Worm (Caenorhabditis elegans) whole organism, late embryonic: ENCODE results near the gene cpg-7.

Experiments
- C08G9.2 ChIP-seq: sonication (generic microtip); optimal IDR thresholded peaks from 2 replicates; lab custom pipeline; 2016; ENCODE audit warnings: mild to moderate bottlenecking, missing genetic modification characterization, moderate library complexity, missing compliant biosample characterization
- C38D4.7 ChIP-seq: fragments of 200-800 bp; sonication (Bioruptor generic); optimal IDR thresholded peaks from 2 replicates; lab custom pipeline; 2018; ENCODE audit warnings: mild to moderate bottlenecking, missing genetic modification characterization, moderate library complexity, missing compliant biosample characterization
- K02D7.2 ChIP-seq: sonication (generic microtip); optimal IDR thresholded peaks from 2 replicates; lab custom pipeline; 2017; ENCODE audit warnings: mild to moderate bottlenecking, missing genetic modification characterization, missing compliant biosample characterization
- K09A11.1 ChIP-seq: sonication (generic microtip); optimal IDR thresholded peaks from 2 replicates; lab custom pipeline; 2017; ENCODE audit warnings: antibody characterized with exemption, mild to moderate bottlenecking, missing genetic modification characterization, missing compliant biosample characterization; ENCODE audit not compliant: insufficient read depth
- T23F11.4 ChIP-seq: fragments of 200-800 bp; sonication (Bioruptor generic); optimal IDR thresholded peaks from 2 replicates; lab custom pipeline; 2018; ENCODE audit warnings: mild to moderate bottlenecking, missing genetic modification characterization, missing compliant biosample characterization
- Y22D7AL.16 ChIP-seq: sonication (generic microtip); optimal IDR thresholded peaks from 2 replicates; lab custom pipeline; 2016; ENCODE audit warnings: missing genetic modification characterization, missing compliant biosample characterization
- ama-1 ChIP-seq: fragments of 150-350 bp; optimal IDR thresholded peaks from 2 replicates; lab custom pipeline; 2014
- ceh-14 ChIP-seq: sonication (generic microtip); optimal IDR thresholded peaks from 2 replicates; lab custom pipeline; 2016; ENCODE audit warnings: missing genotype, missing genetic modification characterization, missing compliant biosample characterization
- ceh-18 ChIP-seq: sonication (generic microtip); optimal IDR thresholded peaks from 2 replicates; lab custom pipeline; 2016; ENCODE audit warnings: missing genetic modification characterization, missing compliant biosample characterization
- ceh-22 ChIP-seq: sonication (generic microtip); optimal IDR thresholded peaks from 2 replicates; lab custom pipeline; 2017; ENCODE audit warnings: missing biosample characterization, missing genetic modification characterization
- ceh-30 ChIP-seq: fragments of 150-350 bp; optimal IDR thresholded peaks from 2 replicates; lab custom pipeline; 2014; ENCODE audit warnings: missing biosample characterization, missing genetic modification characterization
- ceh-34 ChIP-seq: sonication (generic microtip); optimal IDR thresholded peaks from 2 replicates; lab custom pipeline; 2016; ENCODE audit warnings: mild to moderate bottlenecking, missing genetic modification characterization, missing compliant biosample characterization
- ceh-45 ChIP-seq: fragments of 200-800 bp; sonication (Bioruptor generic); IDR thresholded peaks from 2 replicates; pipeline ENCODE4 v1.3.6; 2022; ENCODE audit warnings: missing genetic modification reagents, missing genetic modification characterization, missing compliant biosample characterization
- ceh-48 ChIP-seq: sonication (generic microtip); optimal IDR thresholded peaks from 2 replicates; lab custom pipeline; 2016; ENCODE audit warnings: missing genetic modification characterization, inconsistent platforms, missing compliant biosample characterization
- ceh-6 ChIP-seq: fragments of 200-800 bp; sonication (Bioruptor generic); optimal IDR thresholded peaks from 2 replicates; lab custom pipeline; 2018; ENCODE audit warnings: mild to moderate bottlenecking, missing genetic modification characterization, missing compliant biosample characterization
- ceh-9 ChIP-seq: sonication (generic microtip); optimal IDR thresholded peaks from 2 replicates; lab custom pipeline; 2016; ENCODE audit warnings: mild to moderate bottlenecking, missing genetic modification characterization, inconsistent platforms, missing compliant biosample characterization
- dmd-4 ChIP-seq: sonication (generic microtip); optimal IDR thresholded peaks from 2 replicates; lab custom pipeline; 2016; ENCODE audit warnings: borderline replicate concordance, missing genetic modification characterization, missing compliant biosample characterization
- dve-1 ChIP-seq: sonication (generic microtip); optimal IDR thresholded peaks from 2 replicates; lab custom pipeline; 2017; ENCODE audit warnings: antibody characterized with exemption, mild to moderate bottlenecking, missing genetic modification characterization, missing compliant biosample characterization
- elt-4 ChIP-seq: sonication (generic microtip); optimal IDR thresholded peaks from 2 replicates; lab custom pipeline; 2016; ENCODE audit warnings: missing genetic modification characterization, missing compliant biosample characterization
- ets-4 ChIP-seq: sonication (generic microtip); optimal IDR thresholded peaks from 2 replicates; lab custom pipeline; 2016; ENCODE audit warnings: missing genetic modification characterization, missing compliant biosample characterization
- eyg-1 ChIP-seq: sonication (generic microtip); optimal IDR thresholded peaks from 2 replicates; lab custom pipeline; 2016; ENCODE audit warnings: missing genotype, missing genetic modification characterization, missing compliant biosample characterization
- fax-1 ChIP-seq: sonication (generic microtip); optimal IDR thresholded peaks from 2 replicates; lab custom pipeline; 2016; ENCODE audit warnings: missing genotype, missing genetic modification characterization, missing compliant biosample characterization
- fkh-10 ChIP-seq: fragments of 150-350 bp; optimal IDR thresholded peaks from 2 replicates; lab custom pipeline; 2014; ENCODE audit warnings: missing biosample characterization, missing genetic modification reagents, missing genetic modification characterization
- fkh-6 ChIP-seq: sonication (generic microtip); optimal IDR thresholded peaks from 2 replicates; lab custom pipeline; 2016; ENCODE audit warnings: missing genetic modification characterization, missing compliant biosample characterization
- gmeb-2 ChIP-seq: sonication (generic microtip); optimal IDR thresholded peaks from 2 replicates; lab custom pipeline; 2016; ENCODE audit warnings: missing genetic modification characterization, inconsistent platforms, missing compliant biosample characterization
- hlh-15 ChIP-seq: sonication (generic microtip); optimal IDR thresholded peaks from 2 replicates; lab custom pipeline; 2016; ENCODE audit warnings: missing genetic modification characterization, missing compliant biosample characterization
- hlh-30 ChIP-seq: sonication (generic microtip); optimal IDR thresholded peaks from 2 replicates; lab custom pipeline; 2017; ENCODE audit warnings: antibody characterized with exemption, missing genetic modification characterization, missing compliant biosample characterization; ENCODE audit not compliant: insufficient read depth
- hlh-6 ChIP-seq: sonication (generic microtip); optimal IDR thresholded peaks from 2 replicates; lab custom pipeline; 2016; ENCODE audit warnings: missing genotype, missing genetic modification characterization, missing compliant biosample characterization
- hlh-8 ChIP-seq: sonication (generic microtip); optimal IDR thresholded peaks from 2 replicates; lab custom pipeline; 2016; ENCODE audit warnings: missing genotype, missing genetic modification characterization, missing compliant biosample characterization
- lim-6 ChIP-seq: sonication (generic microtip); optimal IDR thresholded peaks from 2 replicates; lab custom pipeline; 2016; ENCODE audit warnings: missing genetic modification characterization, missing compliant biosample characterization
- mec-3 ChIP-seq: sonication (generic microtip); optimal IDR thresholded peaks from 2 replicates; lab custom pipeline; 2016; ENCODE audit warnings: borderline replicate concordance, missing genetic modification characterization, missing compliant biosample characterization
- nhr-232 ChIP-seq: sonication (generic microtip); optimal IDR thresholded peaks from 2 replicates; lab custom pipeline; 2016; ENCODE audit warnings: missing genetic modification characterization, missing compliant biosample characterization
- pag-3 ChIP-seq: sonication (generic microtip); optimal IDR thresholded peaks from 2 replicates; lab custom pipeline; 2016; ENCODE audit warnings: missing compliant biosample characterization, missing genetic modification characterization, borderline replicate concordance
- pat-9 ChIP-seq: fragments of 200-800 bp; sonication (Bioruptor generic); optimal IDR thresholded peaks from 2 replicates; lab custom pipeline; 2018; ENCODE audit warnings: mild to moderate bottlenecking, missing genetic modification characterization, moderate library complexity, missing compliant biosample characterization
- pax-1 ChIP-seq: fragments of 150-350 bp; optimal IDR thresholded peaks from 2 replicates; lab custom pipeline; 2014; ENCODE audit warnings: missing biosample characterization, missing genetic modification characterization
- pha-4 ChIP-seq: fragments of 150-350 bp; optimal IDR thresholded peaks from 2 replicates; lab custom pipeline; 2018; ENCODE audit warnings: missing biosample characterization, missing genetic modification reagents, missing genetic modification characterization
- pqm-1 ChIP-seq: sonication (generic microtip); optimal IDR thresholded peaks from 2 replicates; lab custom pipeline; 2016; ENCODE audit warnings: missing genetic modification characterization, missing compliant biosample characterization
- pros-1 ChIP-seq: fragments of 150-350 bp; optimal IDR thresholded peaks from 2 replicates; lab custom pipeline; 2014; ENCODE audit warnings: missing biosample characterization, missing genetic modification reagents, missing genetic modification characterization
- ref-2 ChIP-seq: sonication (generic microtip); optimal IDR thresholded peaks from 2 replicates; lab custom pipeline; 2016; ENCODE audit warnings: missing genetic modification characterization, missing compliant biosample characterization
- sox-4 ChIP-seq: sonication (generic microtip); optimal IDR thresholded peaks from 2 replicates; lab custom pipeline; 2017; ENCODE audit warnings: mild to moderate bottlenecking, missing genetic modification characterization, inconsistent platforms, missing compliant biosample characterization
- syd-9 ChIP-seq: sonication (generic microtip); optimal IDR thresholded peaks from 2 replicates; lab custom pipeline; 2016; ENCODE audit warnings: mild to moderate bottlenecking, missing genetic modification characterization, moderate library complexity, missing compliant biosample characterization
- tbx-2 ChIP-seq: sonication (generic microtip); optimal IDR thresholded peaks from 2 replicates; lab custom pipeline; 2016; ENCODE audit warnings: missing genetic modification characterization, missing compliant biosample characterization
- ttx-3 ChIP-seq: sonication (generic microtip); optimal IDR thresholded peaks from 2 replicates; lab custom pipeline; 2016; ENCODE audit warnings: missing genetic modification reagents, missing genetic modification characterization, missing compliant biosample characterization
- unc-42 ChIP-seq: sonication (generic microtip); optimal IDR thresholded peaks from 2 replicates; lab custom pipeline; 2016; ENCODE audit warnings: missing genotype, missing genetic modification characterization, missing compliant biosample characterization
- unc-86 ChIP-seq: sonication (generic microtip); optimal IDR thresholded peaks from 2 replicates; lab custom pipeline; 2016; ENCODE audit warnings: missing genetic modification characterization, missing compliant biosample characterization
- zip-5 ChIP-seq: sonication (generic microtip); optimal IDR thresholded peaks from 2 replicates; lab custom pipeline; 2016; ENCODE audit warnings: missing genetic modification characterization, missing compliant biosample characterization
- ztf-16 ChIP-seq: sonication (generic microtip); optimal IDR thresholded peaks from 2 replicates; lab custom pipeline; 2017; ENCODE audit warnings: missing genetic modification characterization, missing compliant biosample characterization

cpg-7 gene

DNA sequence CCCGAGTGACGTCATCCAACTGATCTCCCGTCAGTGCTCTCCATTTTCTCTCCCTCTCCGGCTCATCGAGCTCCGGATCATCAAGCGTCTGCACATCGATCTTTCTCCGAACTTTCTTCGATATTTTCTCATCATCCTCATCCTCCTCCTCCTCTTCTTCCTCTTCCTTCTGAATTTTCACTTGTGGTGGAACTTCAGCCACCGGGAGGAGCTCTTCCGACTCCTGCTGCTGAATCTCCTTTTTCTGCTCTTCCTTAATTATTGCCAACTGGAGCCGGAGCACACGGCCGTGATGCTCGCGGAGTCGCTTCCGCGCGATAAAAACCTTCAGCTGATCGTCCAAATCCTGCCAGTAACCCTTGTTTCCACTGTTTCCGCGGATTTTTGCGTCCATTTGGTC, 27.3 kb upstream of the cpg-7 start:
- TF ChIP-seq sox-4 (tag; lab: Kevin White, UChicago) (no peak), C08G9.2 (tag; lab: Kevin White, UChicago) (no peak), pat-9 (tag; lab: Kevin White, UChicago) (no peak), unc-42 (tag; lab: Kevin White, UChicago) (no peak), dmd-4 (tag; lab: Kevin White, UChicago) (no peak), ets-4 (tag; lab: Kevin White, UChicago) (no peak), hlh-8 (tag; lab: Kevin White, UChicago) (no peak), T23F11.4 (GFP tag; lab: Kevin White, UChicago) (no peak), ceh-30 (tag; lab: Kevin White, UChicago) (no peak), ceh-45 (no peak)

DNA sequence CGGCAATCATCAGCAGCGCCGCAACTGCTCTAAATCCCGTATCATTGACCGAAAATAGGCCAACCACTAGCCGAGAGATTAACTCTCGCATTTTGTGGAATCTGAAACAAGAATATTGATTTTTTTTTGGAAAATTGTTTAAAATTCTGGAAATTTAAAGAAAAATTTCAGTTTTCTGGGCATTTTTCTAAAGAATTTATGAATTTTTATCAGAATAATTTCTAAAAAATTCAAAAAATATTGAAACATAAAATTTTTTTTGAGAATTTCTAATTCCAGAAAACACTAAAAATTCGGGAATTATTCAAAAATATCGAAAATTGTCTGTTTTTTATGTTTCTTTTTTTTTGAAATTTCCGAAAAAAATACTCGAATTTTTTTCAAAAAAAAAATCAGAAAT, 23.7 kb upstream of the cpg-7 start, which contains the start of gene algn-3:
Gene algn-3 (minus strand): TSS at position 101 of the 400 bp plus-strand sequence.
- no peak for TF ChIP-seq pag-3 (tag; lab: Kevin White, UChicago)
- TF ChIP-seq pha-4 (tag; lab: Kevin White, UChicago) = no peak
- no peak for TF ChIP-seq pros-1 (tag; lab: Kevin White, UChicago)
- TF ChIP-seq ama-1 (lab: Kevin White, UChicago) = no peak
- TF ChIP-seq mec-3 (tag; lab: Kevin White, UChicago) = no peak
- TF ChIP-seq unc-86 = no peak
- no peak for TF ChIP-seq K02D7.2
- TF ChIP-seq ref-2 (tag; lab: Kevin White, UChicago) = no peak
- TF ChIP-seq zip-5 (tag; lab: Kevin White, UChicago) = no peak
- no peak for TF ChIP-seq fax-1 (tag; lab: Kevin White, UChicago)

DNA sequence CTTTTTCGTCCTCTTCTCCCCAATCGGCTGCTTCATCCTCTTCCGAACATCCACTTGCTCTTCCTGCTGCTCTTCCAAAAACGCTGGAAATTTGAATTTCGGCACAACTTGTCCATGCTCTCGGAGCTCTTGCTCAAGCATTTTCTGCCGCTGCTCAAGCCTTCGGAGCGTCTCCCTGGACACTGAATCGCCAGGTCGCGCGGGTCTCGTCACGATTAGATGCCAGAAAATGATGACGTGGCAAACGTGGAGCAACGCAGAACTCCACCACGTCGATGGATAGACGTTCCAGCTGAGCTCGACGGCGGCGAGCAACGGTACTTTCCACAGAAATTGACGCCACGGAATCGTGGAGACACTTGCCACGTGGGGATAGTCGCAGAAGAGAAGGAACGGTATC, 20.2 kb upstream of the cpg-7 start:
- TF ChIP-seq dve-1 (tag; lab: Kevin White, UChicago) = no peak
- TF ChIP-seq elt-4 = peak; percentile 73
- TF ChIP-seq unc-42 (tag; lab: Kevin White, UChicago) = no peak

DNA sequence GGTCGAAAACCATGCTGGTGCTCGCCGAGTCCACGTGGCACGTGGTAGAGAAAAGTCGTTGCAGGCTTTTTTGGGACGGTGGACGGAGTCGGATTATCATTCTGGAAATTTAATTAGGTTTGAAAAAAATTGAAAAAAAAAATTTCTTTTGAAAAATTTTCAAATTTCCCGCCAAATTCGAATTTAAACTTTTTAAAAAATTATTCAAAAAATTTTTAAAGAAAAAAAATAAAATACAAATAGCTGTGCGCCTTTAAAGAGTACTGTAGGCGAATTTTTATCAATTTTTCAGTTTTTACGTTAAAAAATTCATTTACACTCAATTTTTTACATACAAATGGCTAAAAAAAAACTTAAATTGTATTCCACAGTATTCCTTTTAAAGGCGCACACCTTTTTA, 17.8 kb upstream of the cpg-7 start, which contains the start of gene K09E4.3:
Gene K09E4.3 (minus strand): TSS at position 101 of the 400 bp plus-strand sequence.
- no peak for TF ChIP-seq lim-6 (tag; lab: Kevin White, UChicago)
- TF ChIP-seq eyg-1 = no peak
- TF ChIP-seq ceh-18 = no peak
- no peak for TF ChIP-seq fkh-6 (tag; lab: Kevin White, UChicago)
- TF ChIP-seq nhr-232 (tag; lab: Kevin White, UChicago) = no peak
- TF ChIP-seq hlh-15 (tag; lab: Kevin White, UChicago) = no peak
- no peak for TF ChIP-seq ttx-3
- TF ChIP-seq ztf-16 (tag; lab: Kevin White, UChicago) = no peak
- no peak for TF ChIP-seq Y22D7AL.16 (tag; lab: Kevin White, UChicago)
- TF ChIP-seq pax-1 (tag; lab: Kevin White, UChicago) = no peak
- no peak for TF ChIP-seq ceh-6
- TF ChIP-seq hlh-30 (tag; lab: Kevin White, UChicago) = no peak
- no peak for TF ChIP-seq ceh-34 (tag; lab: Kevin White, UChicago)
- TF ChIP-seq K09A11.1 = no peak
- no peak for TF ChIP-seq elt-4

DNA sequence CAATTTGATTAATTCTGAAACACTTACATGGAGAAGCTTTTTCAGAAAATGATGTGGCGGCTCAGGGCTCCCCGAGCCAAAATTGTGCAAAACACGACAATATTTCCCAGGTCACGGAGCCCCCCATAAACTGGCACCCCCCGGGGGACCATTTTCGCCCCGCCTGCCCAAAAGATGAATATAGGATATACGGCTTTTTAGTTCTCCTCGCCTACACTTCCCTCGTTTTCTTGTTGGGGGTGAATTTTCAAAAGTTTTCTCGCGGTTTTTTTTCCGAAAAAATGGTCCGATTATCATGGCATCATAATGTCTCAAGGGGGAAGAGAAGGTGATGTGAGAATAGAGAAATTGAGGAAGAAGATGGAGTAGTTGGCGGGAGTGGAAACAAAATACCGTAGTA, 13.0 kb upstream of the cpg-7 start, which contains the start of gene K09E4.4:
Gene K09E4.4 (minus strand): TSS at position 101 of the 400 bp plus-strand sequence.
- TF ChIP-seq fkh-10 (no peak), pat-9 (tag; lab: Kevin White, UChicago) (no peak), T23F11.4 (GFP tag; lab: Kevin White, UChicago) (no peak), syd-9 (tag; lab: Kevin White, UChicago) (no peak), hlh-15 (tag; lab: Kevin White, UChicago) (no peak), sox-4 (tag; lab: Kevin White, UChicago) (no peak), dve-1 (tag; lab: Kevin White, UChicago) (no peak), pqm-1 (no peak), ceh-48 (tag; lab: Kevin White, UChicago) (no peak), ceh-14 (tag; lab: Kevin White, UChicago) (no peak), ceh-9 (tag; lab: Kevin White, UChicago) (no peak), gmeb-2 (tag; lab: Kevin White, UChicago) (no peak), ceh-22 (tag; lab: Kevin White, UChicago) (no peak), C38D4.7 (GFP tag; lab: Kevin White, UChicago) (no peak), tbx-2 (tag; lab: Kevin White, UChicago) (no peak), fkh-6 (tag; lab: Kevin White, UChicago) (no peak), hlh-6 (tag; lab: Kevin White, UChicago) (no peak)
